Worm (Caenorhabditis elegans) whole organism, mixed stage, embryonic: Measurements from ENCODE around the gene T05A1.5.

ENCODE experiments used
- bed-3 ChIP-seq: fragments of 200-800 bp; sonication (Bioruptor generic); optimal IDR thresholded peaks from 3 replicates; lab custom pipeline; 2018; ENCODE audit warnings: mild to moderate bottlenecking, missing genetic modification characterization, moderate library complexity, missing compliant biosample characterization
- lin-13 ChIP-seq: fragments of 150-350 bp; optimal IDR thresholded peaks from 2 replicates; lab custom pipeline; 2014; ENCODE audit warnings: missing biosample characterization, missing genetic modification characterization
- nhr-12 ChIP-seq: fragments of 150-350 bp; optimal IDR thresholded peaks from 2 replicates; lab custom pipeline; 2014; ENCODE audit warnings: missing biosample characterization, missing genetic modification characterization

DNA sequence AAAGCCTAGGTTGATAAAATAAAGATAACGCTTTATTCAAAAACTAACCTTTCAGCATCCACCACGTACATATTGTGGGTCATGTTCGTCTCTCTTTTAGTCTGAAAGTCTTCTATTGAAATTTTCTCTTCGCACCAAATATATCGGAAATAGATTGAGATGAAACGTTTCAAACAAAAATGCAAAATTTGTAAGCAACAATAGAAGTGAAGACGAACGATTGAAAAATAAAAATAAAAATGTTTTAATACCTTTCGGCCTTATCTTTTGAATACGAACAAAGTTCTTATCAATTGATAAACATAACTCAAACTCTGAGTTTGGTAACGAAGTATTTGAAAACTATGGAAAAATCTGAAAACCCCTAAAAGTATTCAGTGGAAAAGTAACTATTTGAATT, 13.0 kb upstream of the T05A1.5 start, which contains the start of gene F56H11.2:
- TF ChIP-seq nhr-12 (tag; lab: Kevin White, UChicago) = no peak
- no peak for TF ChIP-seq bed-3
- no peak for TF ChIP-seq lin-13 (tag; lab: Kevin White, UChicago)
